Fruit fly (Drosophila melanogaster) whole organism, embryonic: ENCODE measurements around the gene foxo.

ENCODE experiments used
- Atf3 ChIP-seq: fragments of 200-800 bp; sonication (Bioruptor generic); optimal IDR thresholded peaks from 3 replicates; lab custom pipeline; 2016; ENCODE audit warnings: missing biosample characterization, missing genetic modification characterization
- CG11504 ChIP-seq: fragments of 200-800 bp; sonication (Bioruptor generic); optimal IDR thresholded peaks from 3 replicates; lab custom pipeline; 2019; ENCODE audit warnings: missing biosample characterization, mild to moderate bottlenecking, missing genetic modification characterization, moderate library complexity
- CG12299 ChIP-seq: fragments of 200-800 bp; sonication (Bioruptor generic); optimal IDR thresholded peaks from 2 replicates; lab custom pipeline; 2018; ENCODE audit warnings: missing biosample characterization, mild to moderate bottlenecking, missing genetic modification characterization
- CG14014 ChIP-seq: fragments of 200-800 bp; sonication (Bioruptor generic); IDR thresholded peaks from 2 replicates; pipeline ENCODE4 v1.3.6; 2022; ENCODE audit warnings: missing biosample characterization, missing genetic modification characterization
- CG1603 ChIP-seq: fragments of 200-800 bp; sonication (Bioruptor generic); optimal IDR thresholded peaks from 2 replicates; lab custom pipeline; 2019; ENCODE audit warnings: missing biosample characterization, mild to moderate bottlenecking, missing genetic modification characterization, moderate library complexity
- CG16815 ChIP-seq: fragments of 200-800 bp; sonication (Bioruptor generic); optimal IDR thresholded peaks from 3 replicates; lab custom pipeline; 2017; ENCODE audit warnings: missing biosample characterization, mild to moderate bottlenecking, missing genetic modification characterization
- CG17186 ChIP-seq: fragments of 200-800 bp; sonication (Bioruptor generic); optimal IDR thresholded peaks from 3 replicates; lab custom pipeline; 2017; ENCODE audit warnings: missing biosample characterization, missing genetic modification reagents, missing genetic modification characterization
- CG2129 ChIP-seq: fragments of 200-800 bp; sonication (Bioruptor generic); IDR thresholded peaks from 2 replicates; pipeline ENCODE4 v1.3.6; 2022; ENCODE audit warnings: missing biosample characterization, missing genetic modification characterization; ENCODE audit not compliant: partially characterized antibody
- CG2202 ChIP-seq: fragments of 200-800 bp; sonication (Bioruptor generic); optimal IDR thresholded peaks from 2 replicates; lab custom pipeline; 2018; ENCODE audit warnings: missing biosample characterization, mild to moderate bottlenecking, missing genetic modification characterization
- CG31224 ChIP-seq: fragments of 200-800 bp; sonication (Bioruptor generic); IDR thresholded peaks from 2 replicates; pipeline ENCODE4 v1.3.6; 2022; ENCODE audit warnings: missing biosample characterization, missing genetic modification characterization
- CG31388 ChIP-seq: fragments of 200-800 bp; sonication (Bioruptor generic); optimal IDR thresholded peaks from 2 replicates; lab custom pipeline; 2016; ENCODE audit warnings: missing biosample characterization, missing genetic modification characterization
- CG4707 ChIP-seq: fragments of 200-800 bp; sonication (Bioruptor generic); optimal IDR thresholded peaks from 2 replicates; lab custom pipeline; 2018; ENCODE audit warnings: missing biosample characterization, mild to moderate bottlenecking, missing genetic modification characterization, moderate library complexity
- CG5245 ChIP-seq: fragments of 200-800 bp; sonication (Bioruptor generic); optimal IDR thresholded peaks from 3 replicates; lab custom pipeline; 2016; ENCODE audit warnings: missing biosample characterization, missing genetic modification characterization
- CG7987 ChIP-seq: fragments of 200-800 bp; sonication (Bioruptor generic); optimal IDR thresholded peaks from 2 replicates; lab custom pipeline; 2018; ENCODE audit warnings: missing biosample characterization, mild to moderate bottlenecking, missing genetic modification characterization, moderate library complexity
- CG8478 ChIP-seq: fragments of >200 bp; optimal IDR thresholded peaks from 2 replicates; lab custom pipeline; 2018
- CG8924 ChIP-seq: fragments of 200-800 bp; optimal IDR thresholded peaks from 3 replicates; lab custom pipeline; 2019; ENCODE audit warnings: missing biosample characterization, mild to moderate bottlenecking, missing genetic modification characterization, moderate library complexity
- CG9932 ChIP-seq: fragments of 200-800 bp; sonication (Bioruptor generic); IDR thresholded peaks from 2 replicates; pipeline ENCODE4 v1.3.6; 2022; ENCODE audit warnings: missing biosample characterization, missing genetic modification characterization
- Dip2 ChIP-seq: fragments of 200-800 bp; sonication (Bioruptor generic); IDR thresholded peaks from 2 replicates; pipeline ENCODE4 v1.3.6; 2022; ENCODE audit warnings: missing biosample characterization, missing genetic modification characterization
- H2.0 ChIP-seq: fragments of 200-800 bp; sonication (Bioruptor generic); IDR thresholded peaks from 2 replicates; pipeline ENCODE4 v1.3.6; 2022; ENCODE audit warnings: missing biosample characterization, missing genetic modification characterization
- Jarid2 ChIP-seq: fragments of 200-800 bp; sonication (Bioruptor generic); optimal IDR thresholded peaks from 3 replicates; lab custom pipeline; 2017; ENCODE audit warnings: mild to moderate bottlenecking, missing biosample characterization, missing genetic modification reagents, missing genetic modification characterization
- MTF-1 ChIP-seq: fragments of 200-800 bp; sonication (Bioruptor generic); optimal IDR thresholded peaks from 2 replicates; lab custom pipeline; 2018; ENCODE audit warnings: missing biosample characterization, mild to moderate bottlenecking, missing genetic modification characterization, borderline replicate concordance
- Mad ChIP-seq: fragments of 200-800 bp; sonication (Bioruptor generic); optimal IDR thresholded peaks from 2 replicates; lab custom pipeline; 2016; ENCODE audit warnings: missing biosample characterization, missing genetic modification characterization
- Mrtf ChIP-seq: fragments of 200-800 bp; sonication (Bioruptor generic); IDR thresholded peaks from 3 replicates; pipeline ENCODE4 v1.3.6; 2022; ENCODE audit warnings: missing biosample characterization, missing genetic modification characterization
- Nf-YB ChIP-seq: fragments of 200-800 bp; sonication (Bioruptor generic); optimal IDR thresholded peaks from 3 replicates; lab custom pipeline; 2019; ENCODE audit warnings: missing biosample characterization, mild to moderate bottlenecking, missing genetic modification characterization, moderate library complexity
- Opbp ChIP-seq: fragments of 200-800 bp; sonication (Bioruptor generic); IDR thresholded peaks from 3 replicates; pipeline ENCODE4 v1.3.6; 2022; ENCODE audit warnings: missing biosample characterization, missing genetic modification characterization; ENCODE audit not compliant: partially characterized antibody
- Xrp1 ChIP-seq: fragments of 200-800 bp; sonication (Bioruptor generic); IDR thresholded peaks from 2 replicates; pipeline ENCODE4 v1.3.6; 2022; ENCODE audit warnings: missing biosample characterization, missing genetic modification characterization
- ac ChIP-seq: fragments of 200-800 bp; sonication (Bioruptor generic); optimal IDR thresholded peaks from 3 replicates; lab custom pipeline; 2017; ENCODE audit warnings: missing biosample characterization, mild to moderate bottlenecking, missing genetic modification characterization
- cg ChIP-seq: fragments of 200-800 bp; sonication (Bioruptor generic); optimal IDR thresholded peaks from 3 replicates; lab custom pipeline; 2019; ENCODE audit warnings: missing biosample characterization, mild to moderate bottlenecking, missing genetic modification characterization, moderate library complexity
- corto ChIP-seq: fragments of 200-800 bp; sonication (Bioruptor generic); optimal IDR thresholded peaks from 2 replicates; lab custom pipeline; 2016; ENCODE audit warnings: missing biosample characterization, mild to moderate bottlenecking, missing genetic modification characterization, moderate library complexity
- croc ChIP-seq: fragments of 200-800 bp; sonication (Bioruptor generic); conservative IDR thresholded peaks from 3 replicates; pipeline ENCODE4 v1.3.6; 2022; ENCODE audit warnings: missing biosample characterization, missing genetic modification characterization
- crol ChIP-seq: fragments of 200-800 bp; sonication (Bioruptor generic); IDR thresholded peaks from 2 replicates; pipeline ENCODE4 v1.3.6; 2022; ENCODE audit warnings: missing biosample characterization, missing genetic modification characterization
- dpn ChIP-seq, 2 experiments: fragments of 200-800 bp; sonication (Bioruptor generic); optimal IDR thresholded peaks; 3 replicates each; lab custom pipeline; 2016; ENCODE audit warnings: missing biosample characterization in 2 of 2, missing genetic modification characterization in 2 of 2
- esg ChIP-seq: fragments of 200-800 bp; sonication (Bioruptor generic); conservative IDR thresholded peaks from 2 replicates; pipeline ENCODE4 v1.3.6; 2022; ENCODE audit warnings: missing biosample characterization, missing genetic modification characterization
- exex ChIP-seq: fragments of 200-800 bp; sonication (Bioruptor generic); optimal IDR thresholded peaks from 4 replicates; lab custom pipeline; 2018; ENCODE audit warnings: missing biosample characterization, mild to moderate bottlenecking, missing genetic modification characterization, moderate library complexity
- fd3F ChIP-seq: fragments of 200-800 bp; sonication (Bioruptor generic); optimal IDR thresholded peaks from 2 replicates; lab custom pipeline; 2018; ENCODE audit warnings: missing biosample characterization, mild to moderate bottlenecking, missing genetic modification characterization, moderate library complexity
- gem ChIP-seq: fragments of 200-800 bp; sonication (Bioruptor generic); optimal IDR thresholded peaks from 2 replicates; lab custom pipeline; 2019; ENCODE audit warnings: missing biosample characterization, mild to moderate bottlenecking, missing genetic modification characterization, moderate library complexity
- h ChIP-seq: fragments of >200 bp; optimal IDR thresholded peaks from 2 replicates; lab custom pipeline; 2017
- jing ChIP-seq: fragments of 200-800 bp; sonication (Bioruptor generic); optimal IDR thresholded peaks from 2 replicates; lab custom pipeline; 2018; ENCODE audit warnings: missing biosample characterization, mild to moderate bottlenecking, missing genetic modification characterization
- ken ChIP-seq: fragments of 200-800 bp; sonication (Bioruptor generic); IDR thresholded peaks from 3 replicates; pipeline ENCODE4 v1.3.6; 2022; ENCODE audit warnings: missing biosample characterization, missing genetic modification characterization
- lab ChIP-seq: fragments of 200-800 bp; sonication (Bioruptor generic); optimal IDR thresholded peaks from 3 replicates; lab custom pipeline; 2017; ENCODE audit warnings: missing biosample characterization, missing genetic modification characterization, mild to moderate bottlenecking, moderate library complexity, missing genetic modification reagents
- lov ChIP-seq, 2 experiments: fragments of 200-800 bp in 1 of 2; fragments of >200 bp in 1 of 2; sonication (Bioruptor generic) in 1 of 2; IDR thresholded peaks in 1 of 2; optimal IDR thresholded peaks in 1 of 2; 2 replicates in 1 of 2; 3 replicates in 1 of 2; pipeline versions ENCODE4 v1.3.6 to Lab custom; 2017 to 2022; ENCODE audit warnings: missing biosample characterization in 1 of 2, missing genetic modification characterization in 1 of 2
- nerfin-1 ChIP-seq: fragments of 200-800 bp; sonication (Bioruptor generic); optimal IDR thresholded peaks from 3 replicates; lab custom pipeline; 2019; ENCODE audit warnings: missing biosample characterization, mild to moderate bottlenecking, missing genetic modification characterization, moderate library complexity
- org-1 ChIP-seq: fragments of 200-800 bp; sonication (Bioruptor generic); optimal IDR thresholded peaks from 2 replicates; lab custom pipeline; 2017; ENCODE audit warnings: missing biosample characterization, missing genetic modification characterization
- pho ChIP-seq: fragments of 200-800 bp; sonication (Bioruptor generic); optimal IDR thresholded peaks from 2 replicates; lab custom pipeline; 2016; ENCODE audit warnings: missing biosample characterization, missing genetic modification characterization
- prd ChIP-seq, 3 experiments: fragments of >200 bp in 2 of 3; fragments of 200-800 bp in 1 of 3; sonication (Bioruptor generic) in 1 of 3; optimal IDR thresholded peaks in 2 of 3; IDR thresholded peaks in 1 of 3; 2 replicates in 2 of 3; 3 replicates in 1 of 3; pipeline versions ENCODE4 v1.3.6 to Lab custom; 2017 to 2022; ENCODE audit warnings: missing biosample characterization in 1 of 3, missing genetic modification characterization in 1 of 3
- toy ChIP-seq: fragments of 200-800 bp; sonication (Bioruptor generic); IDR thresholded peaks from 2 replicates; pipeline ENCODE4 v1.3.6; 2022; ENCODE audit warnings: missing biosample characterization, missing genetic modification characterization
- tup ChIP-seq: fragments of 200-800 bp; sonication (Bioruptor generic); optimal IDR thresholded peaks from 2 replicates; lab custom pipeline; 2016; ENCODE audit warnings: missing biosample characterization, mild to moderate bottlenecking, missing genetic modification characterization, moderate library complexity
- twi ChIP-seq: fragments of 200-800 bp; optimal IDR thresholded peaks from 2 replicates; lab custom pipeline; 2019; ENCODE audit warnings: missing biosample characterization, mild to moderate bottlenecking, missing genetic modification characterization, moderate library complexity
- usp ChIP-seq: fragments of >200 bp; optimal IDR thresholded peaks from 2 replicates; lab custom pipeline; 2017; ENCODE audit warnings: missing biosample characterization, missing genetic modification characterization
- wek ChIP-seq: fragments of 200-800 bp; sonication (Bioruptor generic); optimal IDR thresholded peaks from 3 replicates; lab custom pipeline; 2018; ENCODE audit warnings: missing biosample characterization, mild to moderate bottlenecking, missing genetic modification characterization, moderate library complexity

foxo gene

dm6 chr3R:14122347-14122812, 65.6 kb downstream of the foxo start, which contains the start of the genes Abi and twf (continued):
- peak; percentile 24 for TF ChIP-seq CG8924 (tag; lab: Kevin White, UChicago)
- TF ChIP-seq toy (GFP tag; lab: Robert Waterston, UW) = no peak
- TF ChIP-seq CG2129 (GFP tag; lab: Robert Waterston, UW) = no peak
- peak; percentile 33; the same call in 1 of the 2 replicates for TF ChIP-seq CG31224
- TF ChIP-seq Mrtf (GFP tag; lab: Robert Waterston, UW) = no peak
- peak; percentile 20 for TF ChIP-seq CG12299 (tag; lab: Kevin White, UChicago)
- peak; percentile 7 for TF ChIP-seq CG31388
- no peak for TF ChIP-seq org-1 (GFP tag; lab: Kevin White, UChicago)
- peak; percentile 46 for TF ChIP-seq tup (GFP tag; lab: Kevin White, UChicago)
- TF ChIP-seq croc (GFP tag; lab: Robert Waterston, UW) = no peak; the same call in 2 of the 3 replicates
- TF ChIP-seq CG17186 (GFP tag; lab: Kevin White, UChicago) = peak; percentile 48
- peak; percentile 54; the same call in 1 of the 2 replicates for TF ChIP-seq CG14014 (GFP tag; lab: Robert Waterston, UW)
- no peak for TF ChIP-seq prd (optimal IDR thresholded peaks at IDR 0.05; lab: Kevin White, UChicago)
- peak; percentile 76 for TF ChIP-seq prd (GFP tag; IDR thresholded peaks at IDR 0.05; lab: Robert Waterston, UW)
- peak; percentile 6 for TF ChIP-seq exex (tag; lab: Kevin White, UChicago)
- TF ChIP-seq gem (tag; lab: Kevin White, UChicago) = peak; percentile 81
- TF ChIP-seq nerfin-1 (tag; lab: Kevin White, UChicago) = peak; percentile 25
- TF ChIP-seq Opbp (GFP tag; lab: Robert Waterston, UW) = no peak
- no peak for TF ChIP-seq Dip2 (GFP tag; lab: Robert Waterston, UW)
- TF ChIP-seq dpn (GFP tag; optimal IDR thresholded peaks at IDR 0.05; lab: Kevin White, UChicago) = peak; percentile 75 to 80
- peak; percentile 52 for TF ChIP-seq CG5245 (GFP tag; lab: Kevin White, UChicago)
- TF ChIP-seq jing (GFP tag; lab: Kevin White, UChicago) = no peak
- TF ChIP-seq wek (GFP tag; lab: Kevin White, UChicago) = no peak
- TF ChIP-seq CG7987 (GFP tag; lab: Kevin White, UChicago) = no peak
- peak; percentile 61; the same call in 2 of the 3 replicates for TF ChIP-seq ken (GFP tag; lab: Robert Waterston, UW)
- no peak for TF ChIP-seq CG1603
- no peak for TF ChIP-seq crol (GFP tag; lab: Robert Waterston, UW)
- peak; percentile 52 for TF ChIP-seq H2.0
- no peak for TF ChIP-seq CG4707 (GFP tag; lab: Kevin White, UChicago)
- no peak for TF ChIP-seq usp (GFP tag; lab: Kevin White, UChicago)
- TF ChIP-seq CG9932 (GFP tag; lab: Robert Waterston, UW) = peak; percentile 81
- TF ChIP-seq fd3F (GFP tag; lab: Kevin White, UChicago) = peak; percentile 15
- TF ChIP-seq cg (GFP tag; lab: Kevin White, UChicago) = no peak
- TF ChIP-seq h (lab: Kevin White, UChicago) = no peak
- TF ChIP-seq Mad (GFP tag; lab: Kevin White, UChicago) = peak; percentile 58
- TF ChIP-seq twi (tag; lab: Kevin White, UChicago) = no peak
- peak; percentile 45 for TF ChIP-seq Nf-YB (GFP tag; lab: Kevin White, UChicago)
- TF ChIP-seq corto (GFP tag; lab: Kevin White, UChicago) = no peak
- no peak for TF ChIP-seq ac (GFP tag; lab: Kevin White, UChicago)
- TF ChIP-seq lab (GFP tag; lab: Kevin White, UChicago) = peak; percentile 78
- TF ChIP-seq Xrp1 (GFP tag; lab: Robert Waterston, UW) = peak; percentile 72; the same call in 1 of the 2 replicates
- TF ChIP-seq pho = peak; percentile 46
- TF ChIP-seq CG8478 (lab: Kevin White, UChicago) = no peak
- TF ChIP-seq CG11504 (tag; lab: Kevin White, UChicago) = peak; percentile 74
- no peak for TF ChIP-seq lov (optimal IDR thresholded peaks at IDR 0.05; lab: Kevin White, UChicago)
- peak; percentile 53; the same call in 1 of the 3 replicates for TF ChIP-seq lov (GFP tag; IDR thresholded peaks at IDR 0.05; lab: Robert Waterston, UW)
- TF ChIP-seq esg (GFP tag; lab: Robert Waterston, UW) = peak; percentile 39
- peak; percentile 43 for TF ChIP-seq CG16815
- peak; percentile 22 for TF ChIP-seq CG2202 (tag; lab: Kevin White, UChicago)
- TF ChIP-seq Atf3 = peak; percentile 43
- TF ChIP-seq Jarid2 = no peak
- TF ChIP-seq MTF-1 = no peak
